Worm (Caenorhabditis elegans): ENCODE measurements around the gene T07E3.2.

- TF ChIP-seq pqm-1 (tag; optimal IDR thresholded peaks at IDR 0.05) (no peak), duxl-1 (tag; optimal IDR thresholded peaks at IDR 0.05; ENCODE audit: poor library complexity) (no peak), lsy-2 (tag; optimal IDR thresholded peaks at IDR 0.05) (no peak), ceh-82 (tag; optimal IDR thresholded peaks at IDR 0.05) (no peak), nhr-237 (tag; optimal IDR thresholded peaks at IDR 0.05) (no peak), ztf-11 (tag; optimal IDR thresholded peaks at IDR 0.05) (no peak), nhr-10 (tag; optimal IDR thresholded peaks at IDR 0.05) (no peak), lin-38 (GFP tag; IDR thresholded peaks at IDR 0.05) (no peak), unc-130 (GFP tag; optimal IDR thresholded peaks at IDR 0.05) (no peak), ceh-32 (tag; optimal IDR thresholded peaks at IDR 0.05; ENCODE audit: poor library complexity) (no peak), aly-2 (tag; optimal IDR thresholded peaks at IDR 0.05) (no peak), vab-7 (GFP tag; IDR thresholded peaks at IDR 0.05) (no peak), snpc-4 (tag; optimal IDR thresholded peaks at IDR 0.05) (no peak), dve-1 (tag; optimal IDR thresholded peaks at IDR 0.05; ENCODE audit: insufficient read depth) (no peak)
These were observed 39.2 kb downstream of the T07E3.2 start, which contains the start of gene abu-13 for ce11 chrIII:6945747-6946146.

All from whole organism, L4 larva.